Fruit fly (Drosophila melanogaster): Measurements from ENCODE around the gene CG42470.
A peak's percentile ranks its signal among the peaks of the same experiment; 100 is the strongest.

CG42470 gene

dm6 chr2L:11735975-11736374 is 17.4 kb downstream of the CG42470 start (continued):
- TF ChIP-seq trh (GFP tag; optimal IDR thresholded peaks at IDR 0.05) (no peak), exex (tag; optimal IDR thresholded peaks at IDR 0.05) (peak; percentile 92), Oli (tag; optimal IDR thresholded peaks at IDR 0.05) (peak; percentile 13), sens (GFP tag) (no peak), Spps (tag; optimal IDR thresholded peaks at IDR 0.05) (no peak), Hmr (GFP tag; optimal IDR thresholded peaks at IDR 0.05) (peak; percentile 42), CG8290 (GFP tag; optimal IDR thresholded peaks at IDR 0.05) (no peak), CG8290 (tag; optimal IDR thresholded peaks at IDR 0.05) (peak in 1 of 2 experiments; percentile 49), fru (optimal IDR thresholded peaks at IDR 0.05) (no peak), tll (GFP tag; optimal IDR thresholded peaks at IDR 0.05) (no peak), zf30C (GFP tag; optimal IDR thresholded peaks at IDR 0.05) (no peak), sr (GFP tag; IDR thresholded peaks at IDR 0.05) (no peak), CG9437 (GFP tag; optimal IDR thresholded peaks at IDR 0.05) (no peak), Dip2 (GFP tag; IDR thresholded peaks at IDR 0.05) (no peak), CoRest (tag; optimal IDR thresholded peaks at IDR 0.05) (no peak), CG6765 (GFP tag; optimal IDR thresholded peaks at IDR 0.05) (no peak), vvl (GFP tag; IDR thresholded peaks at IDR 0.05) (no peak), peb (GFP tag; IDR thresholded peaks at IDR 0.05) (no peak), CG15696 (tag; optimal IDR thresholded peaks at IDR 0.05) (peak; percentile 20), Sin3A (optimal IDR thresholded peaks at IDR 0.05) (no peak), CG17385 (GFP tag; optimal IDR thresholded peaks at IDR 0.05) (peak; percentile 20), CG4424 (GFP tag; optimal IDR thresholded peaks at IDR 0.05) (no peak), ranshi (GFP tag; IDR thresholded peaks at IDR 0.05) (no peak), nau (GFP tag; optimal IDR thresholded peaks at IDR 0.05) (peak; percentile 28), CG12219 (GFP tag; optimal IDR thresholded peaks at IDR 0.05) (peak; percentile 16), pita (GFP tag; optimal IDR thresholded peaks at IDR 0.05) (no peak), Dad (GFP tag; optimal IDR thresholded peaks at IDR 0.05) (no peak), ATbp (GFP tag; optimal IDR thresholded peaks at IDR 0.05) (peak; percentile 27), CG4360 (GFP tag; IDR thresholded peaks at IDR 0.05) (no peak), Mes4 (GFP tag; optimal IDR thresholded peaks at IDR 0.05) (no peak), ems (GFP tag; optimal IDR thresholded peaks at IDR 0.05) (no peak), CG3065 (GFP tag; optimal IDR thresholded peaks at IDR 0.05) (no peak), Dbx (GFP tag; IDR thresholded peaks at IDR 0.05) (no peak), bsh (GFP tag; optimal IDR thresholded peaks at IDR 0.05) (no peak), ac (GFP tag; optimal IDR thresholded peaks at IDR 0.05) (no peak), CG17568 (GFP tag; optimal IDR thresholded peaks at IDR 0.05) (peak; percentile 43), CG4328 (GFP tag; optimal IDR thresholded peaks at IDR 0.05) (no peak), dimm (GFP tag; IDR thresholded peaks at IDR 0.05) (no peak), Pdp1 (GFP tag; optimal IDR thresholded peaks at IDR 0.05) (peak in 1 of 2 experiments; percentile 21), Hr3 (GFP tag; optimal IDR thresholded peaks at IDR 0.05) (no peak), twi (tag; optimal IDR thresholded peaks at IDR 0.05) (no peak), ci (GFP tag; IDR thresholded peaks at IDR 0.05) (0 out of 3 replicates have a peak, but pooled peaks have one; percentile 40), odd (GFP tag; optimal IDR thresholded peaks at IDR 0.05) (peak; percentile 48), Med (GFP tag) (peak; percentile 83), otp (GFP tag; IDR thresholded peaks at IDR 0.05) (0 out of 3 replicates have a peak, but pooled peaks have one; percentile 9), CG14860 (GFP tag; IDR thresholded peaks at IDR 0.05; ENCODE audit: partially characterized antibody) (no peak), Hr39 (optimal IDR thresholded peaks at IDR 0.05) (no peak), CG7839 (tag; optimal IDR thresholded peaks at IDR 0.05) (peak; percentile 26), CG12769 (tag; optimal IDR thresholded peaks at IDR 0.05) (peak; percentile 29), p53 (GFP tag; optimal IDR thresholded peaks at IDR 0.05) (no peak), Bdp1 (GFP tag; optimal IDR thresholded peaks at IDR 0.05) (no peak), CTCF (GFP tag; optimal IDR thresholded peaks at IDR 0.05) (peak; percentile 2), lov (optimal IDR thresholded peaks at IDR 0.05) (no peak), lov (GFP tag; IDR thresholded peaks at IDR 0.05) (0 out of 3 replicates have a peak, but pooled peaks have one; percentile 29)

All from whole organism, embryonic.